Fruit fly (Drosophila melanogaster) whole organism: ENCODE data around the gene CG2841.

ENCODE experiments used
- CG8478 ChIP-seq: fragments of >200 bp; optimal IDR thresholded peaks from 2 replicates; lab custom pipeline; 2018; ENCODE audit warnings: inconsistent platforms
- Dll ChIP-seq: fragments of >200 bp; optimal IDR thresholded peaks from 2 replicates; lab custom pipeline; 2017
- pan ChIP-seq: fragments of >200 bp; optimal IDR thresholded peaks from 2 replicates; lab custom pipeline; 2017
- psq ChIP-seq: fragments of >200 bp; optimal IDR thresholded peaks from 2 replicates; lab custom pipeline; 2017
- usp ChIP-seq: fragments of >200 bp; optimal IDR thresholded peaks from 2 replicates; lab custom pipeline; 2017; ENCODE audit warnings: missing biosample characterization, missing genetic modification characterization, mixed read lengths

dm6 chrX:2326828-2327227 is 39.3 kb downstream of the CG2841 start, which contains the start of gene CG2854:
- TF ChIP-seq pan (lab: Kevin White, UChicago) (no peak), Dll (lab: Kevin White, UChicago) (no peak), psq (lab: Kevin White, UChicago) (no peak), usp (GFP tag; lab: Kevin White, UChicago) (no peak), CG8478 (lab: Kevin White, UChicago) (no peak)
